In genomic region chrX:11419988-11420387, ce11 we compare ENCODE assay signal across 5 worm cellular contexts.
TF ChIP-seq lines count a peak whose summit lies in the region.

F46C3.6 (minus strand) TSS chrX:11420074.

TF ChIP-seq in whole organism, L1 larva, 84 proteins besides CTCF, POLR2A, EP300 and RAD21 (continues in another document):
- no peak for TF ChIP-seq vab-15 (tag; optimal IDR thresholded peaks at IDR 0.05; lab: Kevin White, UChicago)
- no peak for TF ChIP-seq nhr-19 (GFP tag; conservative IDR thresholded peaks at IDR 0.05; lab: Robert Waterston, UW)
- no peak for TF ChIP-seq fos-1 (tag; optimal IDR thresholded peaks at IDR 0.05; lab: Kevin White, UChicago)
- no peak for TF ChIP-seq alr-1 (tag; optimal IDR thresholded peaks at IDR 0.05; lab: Kevin White, UChicago; ENCODE audit: borderline replicate concordance)
- no peak for TF ChIP-seq xbp-1 (tag; optimal IDR thresholded peaks at IDR 0.05; lab: Kevin White, UChicago)
- no peak for TF ChIP-seq ceh-63 (GFP tag; optimal IDR thresholded peaks at IDR 0.05; lab: Kevin White, UChicago)
- no peak for TF ChIP-seq unc-30 (tag; optimal IDR thresholded peaks at IDR 0.05; lab: Kevin White, UChicago)
- peak; percentile 42 for TF ChIP-seq blmp-1 (tag; optimal IDR thresholded peaks at IDR 0.05; lab: Kevin White, UChicago)
- no peak for TF ChIP-seq rnt-1 (tag; optimal IDR thresholded peaks at IDR 0.05; lab: Kevin White, UChicago)
- no peak for TF ChIP-seq nhr-71 (tag; optimal IDR thresholded peaks at IDR 0.05; lab: Kevin White, UChicago)
- no peak for TF ChIP-seq ces-1 (GFP tag; optimal IDR thresholded peaks at IDR 0.05; lab: Kevin White, UChicago)
- no peak for TF ChIP-seq nhr-90 (tag; optimal IDR thresholded peaks at IDR 0.05; lab: Kevin White, UChicago; ENCODE audit: poor library complexity)
- no peak for TF ChIP-seq mef-2 (tag; optimal IDR thresholded peaks at IDR 0.05; lab: Kevin White, UChicago)
- TF ChIP-seq pag-3 (tag; optimal IDR thresholded peaks at IDR 0.05; lab: Kevin White, UChicago; ENCODE audit: borderline replicate concordance, insufficient read depth), result no peak
- TF ChIP-seq nhr-76 (tag; optimal IDR thresholded peaks at IDR 0.05; lab: Kevin White, UChicago), result no peak
- no peak for TF ChIP-seq dpl-1 (GFP tag; optimal IDR thresholded peaks at IDR 0.05; lab: Kevin White, UChicago)
- peak; percentile 11 for TF ChIP-seq lin-14 (GFP tag; optimal IDR thresholded peaks at IDR 0.05; lab: Kevin White, UChicago)
- TF ChIP-seq nhr-237 (tag; optimal IDR thresholded peaks at IDR 0.05; lab: Kevin White, UChicago), result no peak

TF ChIP-seq in whole organism, L2 larva, 48 proteins besides CTCF, POLR2A, EP300 and RAD21:
- no peak for TF ChIP-seq ZK546.5 (tag; optimal IDR thresholded peaks at IDR 0.05; lab: Kevin White, UChicago)
- no peak for TF ChIP-seq snpc-4 (tag; optimal IDR thresholded peaks at IDR 0.05; lab: Kevin White, UChicago)
- peak; percentile 80 for TF ChIP-seq nhr-25 (tag; optimal IDR thresholded peaks at IDR 0.05; lab: Kevin White, UChicago)
- no peak for TF ChIP-seq nhr-21 (tag; optimal IDR thresholded peaks at IDR 0.05; lab: Kevin White, UChicago)
- TF ChIP-seq sma-3 (GFP tag; optimal IDR thresholded peaks at IDR 0.05; lab: Kevin White, UChicago), result peak; percentile 79
- peak; percentile 71 for TF ChIP-seq blmp-1 (tag; optimal IDR thresholded peaks at IDR 0.05; lab: Kevin White, UChicago; ENCODE audit: insufficient read depth)

TF ChIP-seq in whole organism, L3 larva, 47 proteins besides CTCF, POLR2A, EP300 and RAD21:
- TF ChIP-seq zag-1 (tag; optimal IDR thresholded peaks at IDR 0.05; lab: Kevin White, UChicago) (no peak), fkh-10 (GFP tag; optimal IDR thresholded peaks at IDR 0.05; lab: Kevin White, UChicago) (no peak), nhr-23 (tag; optimal IDR thresholded peaks at IDR 0.05; lab: Kevin White, UChicago) (peak; percentile 4), nhr-25 (tag; optimal IDR thresholded peaks at IDR 0.05; lab: Kevin White, UChicago) (peak; percentile 72)

TF ChIP-seq in whole organism, L4 larva, 104 proteins besides CTCF, POLR2A, EP300 and RAD21:
- peak; percentile 10 for TF ChIP-seq mxl-3 (GFP tag; optimal IDR thresholded peaks at IDR 0.05; lab: Kevin White, UChicago)
- no peak for TF ChIP-seq duxl-1 (tag; optimal IDR thresholded peaks at IDR 0.05; lab: Kevin White, UChicago; ENCODE audit: poor library complexity)
- TF ChIP-seq tag-97 (GFP tag; IDR thresholded peaks at IDR 0.05; lab: Robert Waterston, UW), result 0 out of 2 replicates have a peak, but pooled peaks have one; percentile 39
- peak; percentile 22 for TF ChIP-seq hlh-30 (tag; optimal IDR thresholded peaks at IDR 0.05; lab: Kevin White, UChicago; ENCODE audit: insufficient read depth)
- TF ChIP-seq hlh-11 (tag; optimal IDR thresholded peaks at IDR 0.05; lab: Kevin White, UChicago), result peak; percentile 13
- TF ChIP-seq mdl-1 (tag; optimal IDR thresholded peaks at IDR 0.05; lab: Kevin White, UChicago), result peak in 1 of 2 experiments; percentile 7
- 0 out of 2 replicates have a peak, but pooled peaks have one; percentile 36 for TF ChIP-seq lim-7 (GFP tag; IDR thresholded peaks at IDR 0.05; lab: Robert Waterston, UW)
- no peak for TF ChIP-seq nhr-42 (GFP tag; IDR thresholded peaks at IDR 0.05; lab: Robert Waterston, UW)

TF ChIP-seq in whole organism, late embryonic, 69 proteins besides CTCF, POLR2A, EP300 and RAD21:
- TF ChIP-seq pros-1 (tag; optimal IDR thresholded peaks at IDR 0.05; lab: Kevin White, UChicago), result no peak
- TF ChIP-seq syd-9 (tag; optimal IDR thresholded peaks at IDR 0.05; lab: Kevin White, UChicago), result no peak
- TF ChIP-seq ref-2 (tag; optimal IDR thresholded peaks at IDR 0.05; lab: Kevin White, UChicago), result peak; percentile 16
- no peak for TF ChIP-seq ceh-18 (tag; optimal IDR thresholded peaks at IDR 0.05; lab: Kevin White, UChicago)
- TF ChIP-seq dmd-4 (tag; optimal IDR thresholded peaks at IDR 0.05; lab: Kevin White, UChicago; ENCODE audit: borderline replicate concordance), result no peak
- no peak for TF ChIP-seq lim-6 (tag; optimal IDR thresholded peaks at IDR 0.05; lab: Kevin White, UChicago)
- no peak for TF ChIP-seq nhr-232 (tag; optimal IDR thresholded peaks at IDR 0.05; lab: Kevin White, UChicago)
- TF ChIP-seq pax-1 (tag; optimal IDR thresholded peaks at IDR 0.05; lab: Kevin White, UChicago), result no peak
